Worm (Caenorhabditis elegans): Measurements from ENCODE around the gene R74.2.

Gene R74.2

ce11 chrIII:4187845-4188244, at the start of gene R74.2:
Gene R74.2 (plus strand): TSS chrIII:4188160.
- TF ChIP-seq nhr-25 (tag; optimal IDR thresholded peaks at IDR 0.05) (peak; percentile 71), nhr-77 (tag; optimal IDR thresholded peaks at IDR 0.05) (no peak), ZK546.5 (tag; optimal IDR thresholded peaks at IDR 0.05) (no peak), egl-5 (tag; optimal IDR thresholded peaks at IDR 0.05) (no peak), elt-3 (tag; optimal IDR thresholded peaks at IDR 0.05) (peak in 1 of 3 experiments; percentile 17), fkh-10 (GFP tag; optimal IDR thresholded peaks at IDR 0.05) (no peak), snpc-4 (tag; optimal IDR thresholded peaks at IDR 0.05) (no peak), unc-39 (tag; optimal IDR thresholded peaks at IDR 0.05) (no peak), zag-1 (tag; optimal IDR thresholded peaks at IDR 0.05) (no peak), elt-2 (tag; optimal IDR thresholded peaks at IDR 0.05) (no peak), tbx-2 (tag; optimal IDR thresholded peaks at IDR 0.05) (no peak), ceh-16 (tag; optimal IDR thresholded peaks at IDR 0.05) (no peak), nhr-237 (tag; optimal IDR thresholded peaks at IDR 0.05) (no peak), nfya-1 (tag; optimal IDR thresholded peaks at IDR 0.05; ENCODE audit: insufficient read depth) (peak; percentile 13), nhr-11 (tag; optimal IDR thresholded peaks at IDR 0.05) (no peak), nhr-23 (tag; optimal IDR thresholded peaks at IDR 0.05) (no peak), daf-12 (tag; optimal IDR thresholded peaks at IDR 0.05) (no peak), ceh-28 (tag; optimal IDR thresholded peaks at IDR 0.05) (no peak), nhr-43 (tag; optimal IDR thresholded peaks at IDR 0.05; ENCODE audit: poor library complexity, severe bottlenecking) (peak; percentile 20), nhr-76 (tag; optimal IDR thresholded peaks at IDR 0.05) (no peak), fkh-2 (tag; optimal IDR thresholded peaks at IDR 0.05) (no peak)

- TF ChIP-seq ceh-82 (tag; optimal IDR thresholded peaks at IDR 0.05) (no peak), nhr-23 (tag; optimal IDR thresholded peaks at IDR 0.05) (no peak), lin-15B (tag; optimal IDR thresholded peaks at IDR 0.05) (no peak), R02D3.7 (tag; optimal IDR thresholded peaks at IDR 0.05) (no peak), nfya-1 (tag; optimal IDR thresholded peaks at IDR 0.05; ENCODE audit: insufficient read depth) (peak; percentile 85), ztf-4 (tag; optimal IDR thresholded peaks at IDR 0.05) (no peak)
These were observed 44.8 kb upstream of the R74.2 start for ce11 chrIII:4143170-4143569.

- no peak for TF ChIP-seq sea-2 (GFP tag; optimal IDR thresholded peaks at IDR 0.05)
- peak; percentile 43 for TF ChIP-seq pqm-1 (tag; optimal IDR thresholded peaks at IDR 0.05)
- TF ChIP-seq snpc-4 (tag; optimal IDR thresholded peaks at IDR 0.05): peak; percentile 66
- no peak for TF ChIP-seq nhr-12 (tag; optimal IDR thresholded peaks at IDR 0.05)
- no peak for TF ChIP-seq aly-2 (tag; optimal IDR thresholded peaks at IDR 0.05)
- TF ChIP-seq daf-12 (tag; optimal IDR thresholded peaks at IDR 0.05): no peak
- TF ChIP-seq tbx-2 (tag; optimal IDR thresholded peaks at IDR 0.05): no peak
- peak; percentile 29 for TF ChIP-seq nhr-43 (tag; optimal IDR thresholded peaks at IDR 0.05; ENCODE audit: poor library complexity, severe bottlenecking)
- no peak for TF ChIP-seq elt-1 (tag; optimal IDR thresholded peaks at IDR 0.05)
- TF ChIP-seq nhr-67 (tag; optimal IDR thresholded peaks at IDR 0.05): no peak
- no peak for TF ChIP-seq zag-1 (tag; optimal IDR thresholded peaks at IDR 0.05)
- TF ChIP-seq nhr-11 (tag; optimal IDR thresholded peaks at IDR 0.05): no peak
- TF ChIP-seq lin-39 (tag; optimal IDR thresholded peaks at IDR 0.05): peak; percentile 63
- no peak for TF ChIP-seq fos-1 (tag; optimal IDR thresholded peaks at IDR 0.05)
- TF ChIP-seq ZK546.5 (tag; optimal IDR thresholded peaks at IDR 0.05): no peak
- no peak for TF ChIP-seq nhr-237 (tag; optimal IDR thresholded peaks at IDR 0.05)
- TF ChIP-seq ztf-11 (tag; optimal IDR thresholded peaks at IDR 0.05): no peak
- no peak for TF ChIP-seq ceh-16 (tag; optimal IDR thresholded peaks at IDR 0.05)
- peak; percentile 93 for TF ChIP-seq nfya-1 (tag; optimal IDR thresholded peaks at IDR 0.05; ENCODE audit: insufficient read depth)
- TF ChIP-seq mml-1 (tag; optimal IDR thresholded peaks at IDR 0.05): no peak
- no peak for TF ChIP-seq nhr-76 (tag; optimal IDR thresholded peaks at IDR 0.05)
- peak; percentile 84 for TF ChIP-seq pha-4 (tag; optimal IDR thresholded peaks at IDR 0.05)
- no peak for TF ChIP-seq unc-62 (GFP tag; optimal IDR thresholded peaks at IDR 0.05)
- TF ChIP-seq skn-1 (tag; optimal IDR thresholded peaks at IDR 0.05): peak; percentile 88
- TF ChIP-seq lsy-12 (tag; optimal IDR thresholded peaks at IDR 0.05): peak; percentile 56
- TF ChIP-seq fkh-10 (GFP tag; optimal IDR thresholded peaks at IDR 0.05): no peak
- TF ChIP-seq ceh-9 (tag; optimal IDR thresholded peaks at IDR 0.05): no peak
- peak; percentile 28 for TF ChIP-seq hmg-11 (tag; optimal IDR thresholded peaks at IDR 0.05)
- TF ChIP-seq nhr-77 (tag; optimal IDR thresholded peaks at IDR 0.05): no peak
- TF ChIP-seq egl-27 (tag; optimal IDR thresholded peaks at IDR 0.05): no peak
- peak; percentile 63 for TF ChIP-seq nhr-25 (tag; optimal IDR thresholded peaks at IDR 0.05)
- TF ChIP-seq lin-15B (tag; optimal IDR thresholded peaks at IDR 0.05): peak; percentile 64
- no peak for TF ChIP-seq fkh-2 (tag; optimal IDR thresholded peaks at IDR 0.05)
- peak; percentile 27 for TF ChIP-seq jun-1 (tag; optimal IDR thresholded peaks at IDR 0.05)
- TF ChIP-seq elt-3 (tag; optimal IDR thresholded peaks at IDR 0.05): no peak
- TF ChIP-seq elt-2 (tag; optimal IDR thresholded peaks at IDR 0.05): peak; percentile 62
- no peak for TF ChIP-seq nhr-28 (tag; optimal IDR thresholded peaks at IDR 0.05)
- no peak for TF ChIP-seq unc-39 (tag; optimal IDR thresholded peaks at IDR 0.05)
- no peak for TF ChIP-seq ama-1 (optimal IDR thresholded peaks at IDR 0.05)
- TF ChIP-seq nhr-23 (tag; optimal IDR thresholded peaks at IDR 0.05): peak; percentile 64
- TF ChIP-seq R02D3.7 (tag; optimal IDR thresholded peaks at IDR 0.05): peak; percentile 35
- no peak for TF ChIP-seq mdl-1 (tag; optimal IDR thresholded peaks at IDR 0.05)
- TF ChIP-seq ceh-28 (tag; optimal IDR thresholded peaks at IDR 0.05): no peak
- TF ChIP-seq egl-5 (tag; optimal IDR thresholded peaks at IDR 0.05): no peak
- no peak for TF ChIP-seq ceh-82 (tag; optimal IDR thresholded peaks at IDR 0.05)
- TF ChIP-seq ztf-4 (tag; optimal IDR thresholded peaks at IDR 0.05): no peak
These were observed 37.0 kb upstream of the R74.2 start for ce11 chrIII:4150919-4151318.

All from whole organism, L3 larva.